Worm (Caenorhabditis elegans): ENCODE results near the gene R12H7.4.

DNA sequence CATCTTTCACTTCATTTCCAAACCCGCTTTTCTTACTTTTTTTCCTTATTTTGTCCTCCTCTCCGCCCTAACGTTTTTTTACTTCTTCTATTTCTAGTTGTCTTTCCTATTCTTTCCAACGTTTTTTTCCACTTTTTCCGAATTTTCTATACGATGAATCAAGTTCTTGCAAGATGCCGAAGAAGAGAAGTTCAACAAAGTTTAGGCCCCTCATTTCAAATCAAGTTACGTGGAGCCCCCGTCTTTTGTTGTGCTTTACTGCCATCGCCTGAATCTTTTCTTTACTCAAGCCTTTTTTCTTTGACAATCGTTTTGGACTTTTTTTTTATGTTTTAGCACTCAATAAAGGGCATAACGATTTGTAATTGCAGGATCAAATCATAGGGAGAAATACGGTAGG lies 15.5 kb upstream of the R12H7.4 start, which contains the start of gene unc-9:
- TF ChIP-seq pha-4 (tag; optimal IDR thresholded peaks at IDR 0.05) = no peak
- no peak for TF ChIP-seq athp-1 (tag; optimal IDR thresholded peaks at IDR 0.05)
- TF ChIP-seq ztf-25 (GFP tag; IDR thresholded peaks at IDR 0.05) = no peak
- no peak for TF ChIP-seq lsl-1 (GFP tag; optimal IDR thresholded peaks at IDR 0.05)
- TF ChIP-seq him-1 (tag; optimal IDR thresholded peaks at IDR 0.05) = no peak
- no peak for TF ChIP-seq tlf-1 (GFP tag; optimal IDR thresholded peaks at IDR 0.05)
- TF ChIP-seq nhr-80 (tag; optimal IDR thresholded peaks at IDR 0.05) = no peak
- TF ChIP-seq sea-2 (GFP tag; IDR thresholded peaks at IDR 0.05) = no peak
- TF ChIP-seq egl-44 (GFP tag; IDR thresholded peaks at IDR 0.05) = no peak
- TF ChIP-seq dpl-1 (GFP tag; optimal IDR thresholded peaks at IDR 0.05) = no peak
- no peak for TF ChIP-seq C06A6.2 (GFP tag; conservative IDR thresholded peaks at IDR 0.05)

Measured in whole organism, young adult.